Fruit fly (Drosophila melanogaster) whole organism, embryonic: Measurements from ENCODE around the gene GatB.
A peak's percentile ranks its signal among the peaks of the same experiment; 100 is the strongest.

ENCODE experiments used
- CG10267 ChIP-seq: fragments of 200-800 bp; sonication (Bioruptor generic); optimal IDR thresholded peaks from 2 replicates; lab custom pipeline; 2018; ENCODE audit warnings: missing biosample characterization, mild to moderate bottlenecking, missing genetic modification characterization, moderate library complexity
- CG10462 ChIP-seq: fragments of 200-800 bp; sonication (Bioruptor generic); optimal IDR thresholded peaks from 2 replicates; lab custom pipeline; 2016; ENCODE audit warnings: missing biosample characterization, missing genetic modification characterization
- CG11504 ChIP-seq: fragments of 200-800 bp; sonication (Bioruptor generic); optimal IDR thresholded peaks from 3 replicates; lab custom pipeline; 2019; ENCODE audit warnings: missing biosample characterization, mild to moderate bottlenecking, missing genetic modification characterization, moderate library complexity
- CG12155 ChIP-seq: fragments of 200-800 bp; sonication (Bioruptor generic); optimal IDR thresholded peaks from 3 replicates; lab custom pipeline; 2016; ENCODE audit warnings: missing biosample characterization, missing genetic modification characterization
- CG13894 ChIP-seq: fragments of 200-800 bp; sonication (Bioruptor generic); optimal IDR thresholded peaks from 3 replicates; lab custom pipeline; 2018; ENCODE audit warnings: missing biosample characterization, mild to moderate bottlenecking, missing genetic modification characterization, moderate library complexity
- CG15073 ChIP-seq: fragments of 200-800 bp; sonication (Bioruptor generic); optimal IDR thresholded peaks from 2 replicates; lab custom pipeline; 2016; ENCODE audit warnings: missing biosample characterization, missing genetic modification characterization
- CG15269 ChIP-seq: fragments of 200-800 bp; sonication (Bioruptor generic); optimal IDR thresholded peaks from 2 replicates; lab custom pipeline; 2018; ENCODE audit warnings: missing biosample characterization, mild to moderate bottlenecking, missing genetic modification characterization, moderate library complexity
- CG1529 ChIP-seq: fragments of 200-800 bp; sonication (Bioruptor generic); optimal IDR thresholded peaks from 3 replicates; lab custom pipeline; 2018; ENCODE audit warnings: missing biosample characterization, missing genetic modification characterization
- CG1602 ChIP-seq: fragments of 200-800 bp; sonication (Bioruptor generic); optimal IDR thresholded peaks from 3 replicates; lab custom pipeline; 2016; ENCODE audit warnings: missing biosample characterization, missing genetic modification characterization
- CG18599 ChIP-seq: fragments of 200-800 bp; sonication (Bioruptor generic); optimal IDR thresholded peaks from 3 replicates; lab custom pipeline; 2017; ENCODE audit warnings: missing biosample characterization, missing genetic modification characterization, mild to moderate bottlenecking, moderate library complexity, missing genetic modification reagents
- CG2875 ChIP-seq: fragments of 200-800 bp; sonication (Bioruptor generic); optimal IDR thresholded peaks from 2 replicates; lab custom pipeline; 2017; ENCODE audit warnings: missing biosample characterization, mild to moderate bottlenecking, missing genetic modification characterization, missing genetic modification reagents
- CG30431 ChIP-seq: fragments of 200-800 bp; sonication (Bioruptor generic); optimal IDR thresholded peaks from 2 replicates; lab custom pipeline; 2017; ENCODE audit warnings: missing biosample characterization, missing genetic modification characterization
- CG4360 ChIP-seq: fragments of 200-800 bp; sonication (Bioruptor generic); IDR thresholded peaks from 2 replicates; pipeline ENCODE4 v1.3.6; 2022; ENCODE audit warnings: missing biosample characterization, missing genetic modification characterization
- CG4707 ChIP-seq: fragments of 200-800 bp; sonication (Bioruptor generic); optimal IDR thresholded peaks from 2 replicates; lab custom pipeline; 2018; ENCODE audit warnings: missing biosample characterization, mild to moderate bottlenecking, missing genetic modification characterization, moderate library complexity
- CG7357 ChIP-seq: fragments of 200-800 bp; sonication (Bioruptor generic); IDR thresholded peaks from 3 replicates; pipeline ENCODE4 v1.3.6; 2022; ENCODE audit warnings: missing biosample characterization, missing genetic modification characterization
- CG8924 ChIP-seq: fragments of 200-800 bp; optimal IDR thresholded peaks from 3 replicates; lab custom pipeline; 2019; ENCODE audit warnings: missing biosample characterization, mild to moderate bottlenecking, missing genetic modification characterization, moderate library complexity
- CG8944 ChIP-seq: fragments of 200-800 bp; sonication (Bioruptor generic); optimal IDR thresholded peaks from 3 replicates; lab custom pipeline; 2016; ENCODE audit warnings: missing biosample characterization, missing genetic modification characterization
- Ets65A ChIP-seq: fragments of 200-800 bp; sonication (Bioruptor generic); peaks from one replicate; lab custom pipeline; 2016; ENCODE audit warnings: missing biosample characterization, missing genetic modification characterization
- GATAe ChIP-seq: fragments of 200-800 bp; sonication (Bioruptor generic); conservative IDR thresholded peaks from 2 replicates; pipeline ENCODE4 v1.3.6; 2022; ENCODE audit warnings: missing biosample characterization, missing genetic modification characterization
- H15 ChIP-seq: fragments of 200-800 bp; sonication (Bioruptor generic); IDR thresholded peaks from 3 replicates; pipeline ENCODE4 v1.3.6; 2022; ENCODE audit warnings: missing biosample characterization, missing genetic modification characterization
- Jarid2 ChIP-seq: fragments of 200-800 bp; sonication (Bioruptor generic); optimal IDR thresholded peaks from 3 replicates; lab custom pipeline; 2017; ENCODE audit warnings: mild to moderate bottlenecking, missing biosample characterization, missing genetic modification reagents, missing genetic modification characterization
- Mes4 ChIP-seq: fragments of 200-800 bp; sonication (Bioruptor generic); optimal IDR thresholded peaks from 2 replicates; lab custom pipeline; 2016; ENCODE audit warnings: missing biosample characterization, missing genetic modification characterization
- Mrtf ChIP-seq: fragments of 200-800 bp; sonication (Bioruptor generic); IDR thresholded peaks from 3 replicates; pipeline ENCODE4 v1.3.6; 2022; ENCODE audit warnings: missing biosample characterization, missing genetic modification characterization
- PHDP ChIP-seq: fragments of 200-800 bp; sonication (Bioruptor generic); optimal IDR thresholded peaks from 3 replicates; lab custom pipeline; 2018; ENCODE audit warnings: missing biosample characterization, mild to moderate bottlenecking, missing genetic modification characterization, moderate library complexity
- Sin3A ChIP-seq: fragments of >200 bp; optimal IDR thresholded peaks from 2 replicates; lab custom pipeline; 2018
- Trl ChIP-seq, 3 experiments: fragments of >200 bp in 2 of 3; fragments of 200-800 bp in 1 of 3; sonication (Bioruptor generic) in 1 of 3; optimal IDR thresholded peaks; 2 replicates in 1 of 3; 3 replicates in 2 of 3; lab custom pipeline; 2016 to 2017; ENCODE audit warnings: missing biosample characterization in 1 of 3, missing genetic modification characterization in 1 of 3
- ase ChIP-seq: fragments of 200-800 bp; sonication (Bioruptor generic); IDR thresholded peaks from 3 replicates; pipeline ENCODE4 v1.3.6; 2022; ENCODE audit warnings: missing biosample characterization, missing genetic modification characterization
- az2 ChIP-seq: fragments of 200-800 bp; sonication (Bioruptor generic); optimal IDR thresholded peaks from 3 replicates; lab custom pipeline; 2016; ENCODE audit warnings: missing biosample characterization, missing genetic modification characterization
- ci ChIP-seq: fragments of 200-800 bp; sonication (Bioruptor generic); IDR thresholded peaks from 3 replicates; pipeline ENCODE4 v1.3.6; 2022; ENCODE audit warnings: missing biosample characterization, missing genetic modification characterization
- dmrt99B ChIP-seq: fragments of 200-800 bp; sonication (Bioruptor generic); optimal IDR thresholded peaks from 2 replicates; lab custom pipeline; 2018; ENCODE audit warnings: missing biosample characterization, mild to moderate bottlenecking, missing genetic modification characterization, moderate library complexity
- exex ChIP-seq: fragments of 200-800 bp; sonication (Bioruptor generic); optimal IDR thresholded peaks from 4 replicates; lab custom pipeline; 2018; ENCODE audit warnings: missing biosample characterization, mild to moderate bottlenecking, missing genetic modification characterization, moderate library complexity
- eyg ChIP-seq: fragments of 200-800 bp; sonication (Bioruptor generic); optimal IDR thresholded peaks from 3 replicates; lab custom pipeline; 2016; ENCODE audit warnings: missing biosample characterization, missing genetic modification characterization
- gem ChIP-seq: fragments of 200-800 bp; sonication (Bioruptor generic); optimal IDR thresholded peaks from 2 replicates; lab custom pipeline; 2019; ENCODE audit warnings: missing biosample characterization, mild to moderate bottlenecking, missing genetic modification characterization, moderate library complexity
- gfzf ChIP-seq: fragments of 200-800 bp; sonication (Bioruptor generic); optimal IDR thresholded peaks from 2 replicates; lab custom pipeline; 2016; ENCODE audit warnings: missing biosample characterization, mild to moderate bottlenecking, missing genetic modification characterization, moderate library complexity
- gsb ChIP-seq: fragments of 200-800 bp; sonication (Bioruptor generic); IDR thresholded peaks from 2 replicates; pipeline ENCODE4 v1.3.6; 2022; ENCODE audit warnings: missing biosample characterization, missing genetic modification characterization
- kay ChIP-seq: fragments of 200-800 bp; sonication (Bioruptor generic); optimal IDR thresholded peaks from 2 replicates; lab custom pipeline; 2016; ENCODE audit warnings: missing biosample characterization, missing genetic modification characterization
- ken ChIP-seq: fragments of 200-800 bp; sonication (Bioruptor generic); IDR thresholded peaks from 3 replicates; pipeline ENCODE4 v1.3.6; 2022; ENCODE audit warnings: missing biosample characterization, missing genetic modification characterization
- maf-S ChIP-seq: fragments of 200-800 bp; sonication (Bioruptor generic); optimal IDR thresholded peaks from 2 replicates; lab custom pipeline; 2016; ENCODE audit warnings: missing biosample characterization, missing genetic modification characterization
- otp ChIP-seq: fragments of 200-800 bp; sonication (Bioruptor generic); IDR thresholded peaks from 3 replicates; pipeline ENCODE4, ENCODE4 v1.3.6; 2022; ENCODE audit warnings: missing biosample characterization, missing genetic modification characterization
- phol ChIP-seq: fragments of 200-800 bp; sonication (Bioruptor generic); optimal IDR thresholded peaks from 3 replicates; lab custom pipeline; 2018; ENCODE audit warnings: missing biosample characterization, mild to moderate bottlenecking, missing genetic modification characterization, moderate library complexity
- pzg ChIP-seq: fragments of 200-800 bp; sonication (Bioruptor generic); optimal IDR thresholded peaks from 3 replicates; lab custom pipeline; 2018; ENCODE audit warnings: missing biosample characterization, mild to moderate bottlenecking, missing genetic modification characterization, moderate library complexity
- sd ChIP-seq: fragments of 200-800 bp; sonication (Bioruptor generic); optimal IDR thresholded peaks from 3 replicates; lab custom pipeline; 2018; ENCODE audit warnings: missing biosample characterization, mild to moderate bottlenecking, missing genetic modification characterization, moderate library complexity
- sna ChIP-seq: fragments of 200-800 bp; sonication (Bioruptor generic); IDR thresholded peaks from 2 replicates; pipeline ENCODE4 v1.3.6; 2022; ENCODE audit warnings: missing biosample characterization, missing genetic modification characterization; ENCODE audit not compliant: partially characterized antibody
- sob ChIP-seq: fragments of 200-800 bp; sonication (Bioruptor generic); IDR thresholded peaks from 2 replicates; pipeline ENCODE4 v1.3.6; 2022; ENCODE audit warnings: missing biosample characterization, missing genetic modification characterization
- stwl ChIP-seq: fragments of 200-800 bp; sonication (Bioruptor generic); optimal IDR thresholded peaks from 3 replicates; lab custom pipeline; 2018; ENCODE audit warnings: missing biosample characterization, mild to moderate bottlenecking, missing genetic modification characterization, moderate library complexity
- tgo ChIP-seq: fragments of 200-800 bp; sonication (Bioruptor generic); IDR thresholded peaks from 3 replicates; pipeline ENCODE4 v1.3.6; 2022; ENCODE audit warnings: missing biosample characterization, missing genetic modification characterization
- tio ChIP-seq: fragments of 200-800 bp; sonication (Bioruptor generic); optimal IDR thresholded peaks from 2 replicates; lab custom pipeline; 2017; ENCODE audit warnings: missing biosample characterization, missing genetic modification characterization, inconsistent platforms
- tna ChIP-seq: fragments of 200-800 bp; sonication (Bioruptor generic); IDR thresholded peaks from 2 replicates; pipeline ENCODE4 v1.3.6; 2022; ENCODE audit warnings: missing biosample characterization, missing genetic modification characterization; ENCODE audit not compliant: partially characterized antibody
- wek ChIP-seq: fragments of 200-800 bp; sonication (Bioruptor generic); optimal IDR thresholded peaks from 3 replicates; lab custom pipeline; 2018; ENCODE audit warnings: missing biosample characterization, mild to moderate bottlenecking, missing genetic modification characterization, moderate library complexity
- zen ChIP-seq: fragments of 200-800 bp; sonication (Bioruptor generic); optimal IDR thresholded peaks from 3 replicates; lab custom pipeline; 2018; ENCODE audit warnings: missing biosample characterization, mild to moderate bottlenecking, missing genetic modification characterization, moderate library complexity
- zen2 ChIP-seq: fragments of 200-800 bp; sonication (Bioruptor generic); IDR thresholded peaks from 3 replicates; pipeline ENCODE4 v1.3.6; 2022; ENCODE audit warnings: missing biosample characterization, missing genetic modification characterization; ENCODE audit not compliant: partially characterized antibody

GatB gene

DNA sequence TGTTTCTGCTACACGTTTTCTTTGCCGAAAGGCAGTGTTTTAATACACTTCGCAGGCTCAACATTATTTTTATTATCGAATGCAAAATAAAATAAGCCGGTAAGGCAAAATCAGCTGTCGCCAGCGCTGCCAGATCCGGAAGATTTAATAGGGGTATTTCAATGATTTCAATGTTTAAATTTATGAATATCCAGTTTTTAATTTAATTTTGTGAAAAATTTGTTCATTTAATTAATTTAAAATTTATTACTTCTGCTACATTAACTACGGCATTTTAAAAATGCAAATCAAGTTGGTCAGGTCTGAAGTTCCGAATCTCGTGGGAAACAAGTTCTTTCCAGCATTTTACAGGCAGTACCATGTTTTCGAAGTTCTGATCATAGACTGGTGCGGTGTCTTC lies 18.8 kb upstream of the GatB start, which contains the start of gene Slimp (continued):
- TF ChIP-seq CG12155 (GFP tag; lab: Kevin White, UChicago) = peak; percentile 5
- no peak for TF ChIP-seq CG4707 (GFP tag; lab: Kevin White, UChicago)
- no peak for TF ChIP-seq Mes4 (GFP tag; lab: Kevin White, UChicago)
- no peak for TF ChIP-seq CG4360
- no peak for TF ChIP-seq tgo (GFP tag; lab: Robert Waterston, UW)
- TF ChIP-seq sob (GFP tag; lab: Robert Waterston, UW) = 0 out of 2 replicates have a peak, but pooled peaks have one; percentile 20
- peak; percentile 20; the same call in 1 of the 2 replicates for TF ChIP-seq sna (GFP tag; lab: Robert Waterston, UW)
- TF ChIP-seq stwl (tag; lab: Kevin White, UChicago) = peak; percentile 49
- peak; percentile 28 for TF ChIP-seq Sin3A (lab: Kevin White, UChicago)
- no peak for TF ChIP-seq CG10462 (GFP tag; lab: Kevin White, UChicago)
- TF ChIP-seq CG10267 (tag; lab: Kevin White, UChicago) = peak; percentile 21
- TF ChIP-seq gsb (GFP tag; lab: Robert Waterston, UW) = no peak
- TF ChIP-seq CG8944 (GFP tag; lab: Kevin White, UChicago) = no peak
- TF ChIP-seq CG1529 (GFP tag; lab: Kevin White, UChicago) = no peak
- TF ChIP-seq sd (tag; lab: Kevin White, UChicago) = no peak
- peak; percentile 33 for TF ChIP-seq CG11504 (tag; lab: Kevin White, UChicago)
- peak; percentile 42 for TF ChIP-seq CG18599 (GFP tag; lab: Kevin White, UChicago)
- peak; percentile 2 for TF ChIP-seq PHDP (tag; lab: Kevin White, UChicago)
- TF ChIP-seq ase (GFP tag; lab: Robert Waterston, UW) = no peak
- no peak for TF ChIP-seq otp (GFP tag; lab: Robert Waterston, UW)
- no peak for TF ChIP-seq maf-S (GFP tag; lab: Kevin White, UChicago)
- TF ChIP-seq ci (GFP tag; lab: Robert Waterston, UW) = no peak
- TF ChIP-seq zen2 (GFP tag; lab: Robert Waterston, UW) = no peak
- no peak for TF ChIP-seq CG15073 (GFP tag; lab: Kevin White, UChicago)
- peak; percentile 32 for TF ChIP-seq phol (tag; lab: Kevin White, UChicago)
- TF ChIP-seq Mrtf (GFP tag; lab: Robert Waterston, UW) = no peak
- TF ChIP-seq CG8924 (tag; lab: Kevin White, UChicago) = no peak
- no peak for TF ChIP-seq CG2875
- no peak for TF ChIP-seq CG30431 (GFP tag; lab: Kevin White, UChicago)
- no peak for TF ChIP-seq tio (GFP tag; lab: Kevin White, UChicago)
- TF ChIP-seq wek (GFP tag; lab: Kevin White, UChicago) = peak; percentile 98
- no peak for TF ChIP-seq gfzf (GFP tag; lab: Kevin White, UChicago)
- no peak for TF ChIP-seq tna (GFP tag; lab: Robert Waterston, UW)
- TF ChIP-seq CG7357 (GFP tag; lab: Robert Waterston, UW) = no peak
- no peak for TF ChIP-seq CG1602 (GFP tag; lab: Kevin White, UChicago)
- no peak for TF ChIP-seq CG15269 (tag; lab: Kevin White, UChicago)
- no peak for TF ChIP-seq dmrt99B (tag; lab: Kevin White, UChicago)
- TF ChIP-seq Jarid2 (GFP tag; lab: Kevin White, UChicago) = no peak
- peak; percentile 3 for TF ChIP-seq az2 (GFP tag; lab: Kevin White, UChicago)
- peak; percentile 49 for TF ChIP-seq gem (tag; lab: Kevin White, UChicago)
- no peak for TF ChIP-seq kay (GFP tag; lab: Kevin White, UChicago)
- peak; percentile 34 for TF ChIP-seq pzg (GFP tag; lab: Kevin White, UChicago)
- TF ChIP-seq H15 (GFP tag; lab: Robert Waterston, UW) = no peak
- TF ChIP-seq zen (tag; lab: Kevin White, UChicago) = no peak
- no peak for TF ChIP-seq eyg (GFP tag; lab: Kevin White, UChicago)
- TF ChIP-seq CG13894 = no peak
- peak; percentile 78 for TF ChIP-seq Ets65A (GFP tag; lab: Kevin White, UChicago)
- TF ChIP-seq exex (tag; lab: Kevin White, UChicago) = no peak
- TF ChIP-seq Trl (optimal IDR thresholded peaks at IDR 0.05; lab: Kevin White, UChicago) = no peak
- no peak for TF ChIP-seq Trl (GFP tag; optimal IDR thresholded peaks at IDR 0.05; lab: Kevin White, UChicago)
- TF ChIP-seq GATAe = no peak
- no peak for TF ChIP-seq ken (GFP tag; lab: Robert Waterston, UW)
